Worm (Caenorhabditis elegans): ENCODE results near the gene frg-1.

ce11 chrIII:12931108-12931507, 47.9 kb upstream of the frg-1 start:
- TF ChIP-seq aly-2 (tag; optimal IDR thresholded peaks at IDR 0.05) (no peak), snpc-4 (tag; optimal IDR thresholded peaks at IDR 0.05) (no peak), lin-38 (GFP tag; IDR thresholded peaks at IDR 0.05) (no peak), skn-1 (tag; optimal IDR thresholded peaks at IDR 0.05) (no peak)
